Fruit fly (Drosophila melanogaster): ENCODE measurements around the gene rno.
A peak's percentile ranks its signal among the peaks of the same experiment; 100 is the strongest.

Gene rno

dm6 chr3L:171729-172128 is 27.8 kb downstream of the rno start:
- no peak for TF ChIP-seq CG17801 (GFP tag; optimal IDR thresholded peaks at IDR 0.05; ENCODE audit: partially characterized antibody)

- TF ChIP-seq CG17801 (GFP tag; optimal IDR thresholded peaks at IDR 0.05; ENCODE audit: partially characterized antibody) = no peak
Measured at dm6 chr3L:166789-167132, 32.8 kb downstream of the rno start.

- TF ChIP-seq CG17801 (GFP tag; optimal IDR thresholded peaks at IDR 0.05; ENCODE audit: partially characterized antibody) = no peak
Measured at dm6 chr3L:165981-166788, 33.4 kb downstream of the rno start.

dm6 chr3L:161833-162587 is 37.6 kb downstream of the rno start:
- no peak for TF ChIP-seq CG17801 (GFP tag; optimal IDR thresholded peaks at IDR 0.05; ENCODE audit: partially characterized antibody)

dm6 chr3L:160446-161094 is 39.0 kb downstream of the rno start:
- TF ChIP-seq CG17801 (GFP tag; optimal IDR thresholded peaks at IDR 0.05; ENCODE audit: partially characterized antibody) = peak; percentile 34

- TF ChIP-seq CG17801 (GFP tag; optimal IDR thresholded peaks at IDR 0.05; ENCODE audit: partially characterized antibody) = no peak
Measured at dm6 chr3L:159406-160084, 40.0 kb downstream of the rno start.

dm6 chr3L:157674-158179 is 41.8 kb downstream of the rno start:
- no peak for TF ChIP-seq CG17801 (GFP tag; optimal IDR thresholded peaks at IDR 0.05; ENCODE audit: partially characterized antibody)

dm6 chr3L:156591-157303 is 42.8 kb downstream of the rno start:
- TF ChIP-seq CG17801 (GFP tag; optimal IDR thresholded peaks at IDR 0.05; ENCODE audit: partially characterized antibody) = peak; percentile 22

- no peak for TF ChIP-seq CG17801 (GFP tag; optimal IDR thresholded peaks at IDR 0.05; ENCODE audit: partially characterized antibody)
Measured at dm6 chr3L:153670-154069, 45.9 kb downstream of the rno start.

dm6 chr3L:152489-152888 is 47.1 kb downstream of the rno start, which contains the start of the genes Dic61B and p130CAS:
TSS of gene Dic61B (minus strand) at chr3L:152589.
TSS of gene p130CAS (plus strand) at chr3L:152884.
- TF ChIP-seq CG17801 (GFP tag; optimal IDR thresholded peaks at IDR 0.05; ENCODE audit: partially characterized antibody) = no peak

- TF ChIP-seq CG17801 (GFP tag; optimal IDR thresholded peaks at IDR 0.05; ENCODE audit: partially characterized antibody) = peak; percentile 8
Measured at dm6 chr3L:145998-146576, 53.5 kb downstream of the rno start, which contains the start of gene CG6845. TSS of gene CG6845 (plus strand) at chr3L:146433.

dm6 chr3L:140838-141559 is 58.6 kb downstream of the rno start:
- TF ChIP-seq CG17801 (GFP tag; optimal IDR thresholded peaks at IDR 0.05; ENCODE audit: partially characterized antibody) = no peak

Data from ovary, adult (tissue).